Worm (Caenorhabditis elegans) whole organism, midembryonic: ENCODE measurements around the gene Y62F5A.9.

Experiments used
- T22C8.4 ChIP-seq: fragments of 200-800 bp; sonication (Bioruptor generic); IDR thresholded peaks from 2 replicates; pipeline ENCODE4 v1.3.6; 2022; ENCODE audit warnings: missing genetic modification characterization, missing compliant biosample characterization
- flt-1 ChIP-seq: fragments of 200-800 bp; sonication (Bioruptor generic); IDR thresholded peaks from 2 replicates; pipeline ENCODE4 v1.3.6; 2022; ENCODE audit warnings: missing genetic modification characterization, missing compliant biosample characterization
- med-1 ChIP-seq: sonication (generic microtip); optimal IDR thresholded peaks from 2 replicates; lab custom pipeline; 2017; ENCODE audit warnings: missing genetic modification characterization, mild to moderate bottlenecking, missing compliant biosample characterization, antibody characterized with exemption, missing genetic modification reagents; ENCODE audit not compliant: insufficient read depth
- ztf-23 ChIP-seq: fragments of 200-800 bp; sonication (Bioruptor generic); IDR thresholded peaks from 2 replicates; pipeline ENCODE4 v1.3.6; 2022; ENCODE audit warnings: missing genetic modification reagents, missing genetic modification characterization, missing compliant biosample characterization
- ztf-29 ChIP-seq: fragments of 200-800 bp; sonication (Bioruptor generic); IDR thresholded peaks from 2 replicates; pipeline ENCODE4 v1.3.6; 2022; ENCODE audit warnings: missing genetic modification reagents, missing genetic modification characterization, missing compliant biosample characterization

DNA sequence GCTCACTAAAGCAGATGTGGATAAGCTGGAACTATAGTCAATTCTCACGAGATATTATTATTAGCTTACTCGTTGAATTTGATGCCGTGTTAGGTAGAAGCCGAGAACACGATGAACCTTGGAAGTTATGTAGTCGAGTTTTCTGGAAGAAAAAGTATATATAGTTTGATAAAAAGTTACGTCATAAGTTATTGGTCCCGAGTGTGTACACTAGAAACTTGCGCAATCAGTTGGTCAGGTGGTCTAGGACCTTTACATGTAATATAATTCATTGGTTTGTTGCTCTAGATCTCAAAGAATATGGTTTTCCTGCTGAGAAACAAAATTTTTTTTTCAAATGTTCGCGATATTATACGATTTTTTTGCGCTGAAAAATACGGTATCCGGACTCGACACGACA is 2.7 kb downstream of the Y62F5A.9 start:
- no peak for TF ChIP-seq med-1 (GFP tag; lab: Kevin White, UChicago)
- no peak for TF ChIP-seq flt-1 (GFP tag; lab: Robert Waterston, UW)
- TF ChIP-seq ztf-23 (GFP tag; lab: Robert Waterston, UW): no peak
- TF ChIP-seq T22C8.4 (GFP tag; lab: Robert Waterston, UW): no peak
- TF ChIP-seq ztf-29: no peak
